Worm (Caenorhabditis elegans) whole organism, mixed stage, embryonic: Measurements from ENCODE around the gene taf-6.1.

Experiments used
- ceh-39 ChIP-seq: fragments of 150-350 bp; optimal IDR thresholded peaks from 2 replicates; lab custom pipeline; 2014; ENCODE audit warnings: missing biosample characterization, missing genetic modification characterization
- ceh-43 ChIP-seq: fragments of 200-800 bp; sonication (Bioruptor generic); optimal IDR thresholded peaks from 2 replicates; lab custom pipeline; 2018; ENCODE audit warnings: mild to moderate bottlenecking, missing genetic modification characterization, moderate library complexity, missing compliant biosample characterization
- elt-3 ChIP-seq: fragments of 150-350 bp; optimal IDR thresholded peaks from 2 replicates; lab custom pipeline; 2014; ENCODE audit warnings: missing biosample characterization, missing genetic modification characterization
- lsy-2 ChIP-seq: fragments of 150-350 bp; optimal IDR thresholded peaks from 2 replicates; lab custom pipeline; 2014; ENCODE audit warnings: missing biosample characterization, missing genetic modification characterization

ce11 chrII:1091706-1092105, 36.1 kb upstream of the taf-6.1 start, which contains the start of gene snf-3:
- TF ChIP-seq ceh-43 (no peak), elt-3 (tag; lab: Kevin White, UChicago) (no peak), ceh-39 (tag; lab: Kevin White, UChicago) (no peak), lsy-2 (tag; lab: Kevin White, UChicago) (no peak)
